Worm (Caenorhabditis elegans) whole organism, early embryonic: ENCODE measurements around the gene oac-53.

Source experiments
- B0310.2 ChIP-seq: sonication (generic microtip); optimal IDR thresholded peaks from 2 replicates; lab custom pipeline; 2016; ENCODE audit warnings: mild to moderate bottlenecking, missing genetic modification characterization, missing compliant biosample characterization
- ama-1 ChIP-seq: fragments of 150-350 bp; optimal IDR thresholded peaks from 2 replicates; lab custom pipeline; 2014
- ets-7 ChIP-seq: sonication (generic microtip); optimal IDR thresholded peaks from 2 replicates; lab custom pipeline; 2016; ENCODE audit warnings: missing genotype, missing genetic modification characterization, missing compliant biosample characterization
- flt-1 ChIP-seq: fragments of 200-800 bp; sonication (Bioruptor generic); IDR thresholded peaks from 2 replicates; pipeline ENCODE4 v1.3.6; 2022; ENCODE audit warnings: missing genetic modification characterization, missing compliant biosample characterization
- hnd-1 ChIP-seq: sonication (generic microtip); optimal IDR thresholded peaks from 2 replicates; lab custom pipeline; 2016; ENCODE audit warnings: missing genetic modification characterization, missing compliant biosample characterization
- scrt-1 ChIP-seq: fragments of 200-800 bp; sonication (Bioruptor generic); IDR thresholded peaks from 2 replicates; pipeline ENCODE4 v1.3.6; 2022; ENCODE audit warnings: missing genetic modification characterization, missing compliant biosample characterization
- sea-1 ChIP-seq: fragments of 200-800 bp; sonication (Bioruptor generic); conservative IDR thresholded peaks from 2 replicates; pipeline ENCODE4 v1.3.6; 2022; ENCODE audit warnings: missing genetic modification characterization, missing compliant biosample characterization
- tbx-37 ChIP-seq: fragments of 200-800 bp; sonication (Bioruptor generic); conservative IDR thresholded peaks from 2 replicates; pipeline ENCODE4 v1.3.6; 2022; ENCODE audit warnings: missing genetic modification reagents, missing genetic modification characterization, missing compliant biosample characterization

DNA sequence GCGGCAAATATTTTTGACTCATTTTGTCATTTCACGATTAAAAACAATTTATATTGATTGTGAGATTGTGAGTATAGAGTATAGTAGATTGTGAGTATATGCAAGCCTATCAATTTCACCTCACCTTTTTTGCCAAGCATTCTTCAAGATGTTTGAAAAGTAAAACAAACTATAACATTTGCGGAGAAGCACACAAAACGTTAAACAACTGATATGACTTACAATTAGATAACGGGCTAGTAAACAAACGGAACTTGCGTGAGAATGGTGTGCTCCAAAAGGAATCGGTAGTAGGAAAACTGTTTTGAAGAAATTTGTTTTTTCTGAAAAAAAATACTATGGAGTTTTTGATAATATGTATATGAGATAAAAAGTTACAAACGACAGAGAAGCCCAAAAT lies 17.7 kb downstream of the oac-53 start:
- no peak for TF ChIP-seq tbx-37
- TF ChIP-seq flt-1 (GFP tag; lab: Robert Waterston, UW): no peak
- TF ChIP-seq B0310.2 (tag; lab: Kevin White, UChicago): no peak
- TF ChIP-seq hnd-1 (tag; lab: Kevin White, UChicago): no peak
- TF ChIP-seq ama-1 (lab: Kevin White, UChicago): no peak
- TF ChIP-seq scrt-1 (GFP tag; lab: Robert Waterston, UW): no peak
- TF ChIP-seq sea-1 (GFP tag; lab: Robert Waterston, UW): no peak
- TF ChIP-seq ets-7 (tag; lab: Kevin White, UChicago): no peak
